Fruit fly (Drosophila melanogaster) whole organism, wandering third instar larva: ENCODE data around the gene CG40439.
"Not testable (repeated sequence)": the region's sequence is repeated elsewhere in the genome, so short reads cannot be mapped to it uniquely, and the experiment has no call there.

Source experiments
- Hnf4 ChIP-seq: fragments of 200-800 bp; sonication (Bioruptor generic); optimal IDR thresholded peaks from 2 replicates; lab custom pipeline; 2016; ENCODE audit warnings: missing biosample characterization, mild to moderate bottlenecking, missing genetic modification characterization
- Myc ChIP-seq: fragments of >200 bp; optimal IDR thresholded peaks from 2 replicates; lab custom pipeline; 2017
- OdsH ChIP-seq: fragments of 200-800 bp; sonication (Bioruptor generic); optimal IDR thresholded peaks from 2 replicates; lab custom pipeline; 2016; ENCODE audit warnings: missing biosample characterization, mild to moderate bottlenecking, missing genetic modification characterization
- Vsx2 ChIP-seq: fragments of 200-300, 225-300 bp; sonication (Bioruptor generic); optimal IDR thresholded peaks from 2 replicates; lab custom pipeline; 2018; ENCODE audit warnings: missing biosample characterization, missing genetic modification characterization; ENCODE audit not compliant: partially characterized antibody
- br ChIP-seq: fragments of 200-800 bp; sonication (Bioruptor generic); optimal IDR thresholded peaks from 2 replicates; lab custom pipeline; 2016; ENCODE audit warnings: missing biosample characterization, missing genetic modification characterization
- h ChIP-seq: fragments of 200-800 bp; sonication (Bioruptor generic); optimal IDR thresholded peaks from 3 replicates; lab custom pipeline; 2016; ENCODE audit warnings: missing biosample characterization, mild to moderate bottlenecking, missing genetic modification characterization
- lola ChIP-seq: fragments of >200 bp; optimal IDR thresholded peaks from 2 replicates; lab custom pipeline; 2017; ENCODE audit warnings: missing biosample characterization, missing genetic modification characterization

- not testable (repeated sequence) for TF ChIP-seq Hnf4 (GFP tag; lab: Kevin White, UChicago); Myc (lab: Kevin White, UChicago); OdsH (GFP tag; lab: Kevin White, UChicago); lola (GFP tag; lab: Kevin White, UChicago); Vsx2 (GFP tag; lab: Kevin White, UChicago); br; h
Observed at dm6 chr2L:22843920-22844319, 45.8 kb upstream of the CG40439 start, which contains the start of gene CG17715.
